Fruit fly (Drosophila melanogaster): ENCODE results near the gene osa.
A peak's percentile ranks its signal among the peaks of the same experiment; 100 is the strongest.

The osa gene

dm6 chr3R:17655040-17655439, 63.1 kb downstream of the osa start (continued):
- TF ChIP-seq Antp (GFP tag; optimal IDR thresholded peaks at IDR 0.05) (no peak), ci (GFP tag; IDR thresholded peaks at IDR 0.05) (peak; percentile 89), CG12219 (GFP tag; optimal IDR thresholded peaks at IDR 0.05) (peak; percentile 65), salm (tag; optimal IDR thresholded peaks at IDR 0.05) (peak; percentile 29), CG1024 (GFP tag; IDR thresholded peaks at IDR 0.05) (no peak), HLH54F (GFP tag; optimal IDR thresholded peaks at IDR 0.05) (no peak), ems (GFP tag; optimal IDR thresholded peaks at IDR 0.05) (no peak), bab2 (GFP tag; optimal IDR thresholded peaks at IDR 0.05) (no peak), cg (GFP tag; optimal IDR thresholded peaks at IDR 0.05) (peak; percentile 48), CG34224 (GFP tag; IDR thresholded peaks at IDR 0.05; ENCODE audit: partially characterized antibody) (no peak), Taf1 (GFP tag; IDR thresholded peaks at IDR 0.05) (no peak), Oaz (GFP tag; IDR thresholded peaks at IDR 0.05) (no peak), CG9215 (GFP tag; IDR thresholded peaks at IDR 0.05) (no peak), toy (GFP tag; IDR thresholded peaks at IDR 0.05) (no peak), Blimp-1 (GFP tag; optimal IDR thresholded peaks at IDR 0.05) (no peak), Max (GFP tag; optimal IDR thresholded peaks at IDR 0.05) (no peak), dysf (GFP tag; IDR thresholded peaks at IDR 0.05) (no peak), Dip2 (GFP tag; IDR thresholded peaks at IDR 0.05) (no peak), Lim3 (GFP tag; IDR thresholded peaks at IDR 0.05) (no peak), CG9876 (GFP tag; optimal IDR thresholded peaks at IDR 0.05) (no peak), CG30020 (tag; optimal IDR thresholded peaks at IDR 0.05) (no peak), CG12942 (GFP tag; optimal IDR thresholded peaks at IDR 0.05) (no peak), Rx (GFP tag; IDR thresholded peaks at IDR 0.05) (no peak), pita (GFP tag; optimal IDR thresholded peaks at IDR 0.05) (no peak), pum (GFP tag; optimal IDR thresholded peaks at IDR 0.05) (no peak), Trl (optimal IDR thresholded peaks at IDR 0.05) (no peak), Trl (GFP tag; optimal IDR thresholded peaks at IDR 0.05) (no peak), yki (optimal IDR thresholded peaks at IDR 0.05) (no peak), oc (tag; optimal IDR thresholded peaks at IDR 0.05) (no peak), shn (GFP tag; optimal IDR thresholded peaks at IDR 0.05) (no peak), CG14050 (GFP tag; IDR thresholded peaks at IDR 0.05) (no peak), pros (GFP tag; optimal IDR thresholded peaks at IDR 0.05) (no peak), CG13123 (GFP tag; optimal IDR thresholded peaks at IDR 0.05) (no peak), prd (optimal IDR thresholded peaks at IDR 0.05) (no peak), prd (GFP tag; IDR thresholded peaks at IDR 0.05) (no peak), CG11723 (GFP tag; optimal IDR thresholded peaks at IDR 0.05) (peak; percentile 22), CG2199 (GFP tag; IDR thresholded peaks at IDR 0.05) (0 out of 3 replicates have a peak, but pooled peaks have one; percentile 76), CG3281 (GFP tag; optimal IDR thresholded peaks at IDR 0.05) (no peak), Kr (GFP tag; optimal IDR thresholded peaks at IDR 0.05) (no peak), Drgx (GFP tag; IDR thresholded peaks at IDR 0.05) (no peak), sens (GFP tag) (peak; percentile 79), Fer3 (tag; optimal IDR thresholded peaks at IDR 0.05) (peak; percentile 4), E2f2 (GFP tag; IDR thresholded peaks at IDR 0.05) (no peak), YL-1 (GFP tag; optimal IDR thresholded peaks at IDR 0.05) (peak; percentile 9), nmo (GFP tag; optimal IDR thresholded peaks at IDR 0.05) (no peak), grn (GFP tag; optimal IDR thresholded peaks at IDR 0.05) (no peak), CG6813 (GFP tag; optimal IDR thresholded peaks at IDR 0.05) (peak; percentile 17), CG10209 (GFP tag; optimal IDR thresholded peaks at IDR 0.05) (no peak), CG1603 (tag; optimal IDR thresholded peaks at IDR 0.05) (peak; percentile 56), bcd (GFP tag; optimal IDR thresholded peaks at IDR 0.05) (peak; percentile 3), Atf3 (GFP tag; optimal IDR thresholded peaks at IDR 0.05) (no peak), sd (tag; optimal IDR thresholded peaks at IDR 0.05) (no peak), fd3F (GFP tag; optimal IDR thresholded peaks at IDR 0.05) (no peak), gfzf (GFP tag; optimal IDR thresholded peaks at IDR 0.05) (no peak)
